Worm (Caenorhabditis elegans): ENCODE data around the gene F18E2.15.

ce11 chrV:12780248-12780647, 19.4 kb upstream of the F18E2.15 start:
- TF ChIP-seq mab-5 (tag; optimal IDR thresholded peaks at IDR 0.05) (no peak), R02D3.7 (tag; optimal IDR thresholded peaks at IDR 0.05) (no peak), mdl-1 (tag; optimal IDR thresholded peaks at IDR 0.05) (no peak), ztf-4 (tag; optimal IDR thresholded peaks at IDR 0.05) (no peak), snpc-4 (tag; optimal IDR thresholded peaks at IDR 0.05) (no peak), ceh-82 (tag; optimal IDR thresholded peaks at IDR 0.05) (no peak)

All from whole organism, L2 larva.